Worm (Caenorhabditis elegans): ENCODE results near the gene clec-76.

Gene clec-76

DNA sequence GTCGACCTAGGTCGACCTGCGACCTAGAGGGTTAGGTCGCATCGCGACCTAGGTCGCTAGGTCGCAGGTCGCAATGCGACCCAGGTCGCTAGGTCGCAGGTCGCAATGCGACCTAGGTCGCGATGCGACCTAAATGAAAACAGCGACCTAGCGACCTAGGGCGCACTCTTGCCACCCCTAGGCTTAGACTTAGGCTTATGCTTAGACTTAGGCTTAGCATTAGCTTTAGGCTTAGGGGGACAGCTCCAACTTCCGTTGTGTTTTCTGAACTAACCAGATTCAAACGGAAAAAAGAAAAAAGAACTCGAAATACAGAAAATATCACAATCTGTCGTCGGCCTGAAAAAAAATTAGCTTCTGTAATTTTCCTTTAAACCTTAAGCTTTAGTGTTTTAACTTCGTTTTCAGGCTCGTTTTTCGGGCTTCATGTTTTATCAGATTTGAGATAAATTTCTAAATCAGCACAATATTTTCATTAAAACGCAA is 49.3 kb downstream of the clec-76 start (continued):
- TF ChIP-seq ccch-3 (GFP tag; optimal IDR thresholded peaks at IDR 0.05) (no peak), F10E7.11 (tag; optimal IDR thresholded peaks at IDR 0.05) (no peak), ama-1 (optimal IDR thresholded peaks at IDR 0.05) (no peak), ama-1 (GFP tag; optimal IDR thresholded peaks at IDR 0.05) (peak in 1 of 2 experiments; percentile 63), snpc-1.3 (tag; optimal IDR thresholded peaks at IDR 0.05; ENCODE audit: insufficient read depth) (no peak), F37B4.10 (GFP tag; IDR thresholded peaks at IDR 0.05) (no peak), zfh-2 (GFP tag; conservative IDR thresholded peaks at IDR 0.05) (0 out of 2 replicates have a peak, but pooled peaks have one; percentile 17), F39B2.1 (GFP tag; IDR thresholded peaks at IDR 0.05) (no peak), K11D2.4 (GFP tag; IDR thresholded peaks at IDR 0.05) (no peak), mcd-1 (GFP tag; IDR thresholded peaks at IDR 0.05) (peak; percentile 45), xnd-1 (tag; optimal IDR thresholded peaks at IDR 0.05) (no peak), zim-3 (tag; optimal IDR thresholded peaks at IDR 0.05) (no peak), hlh-26 (GFP tag; conservative IDR thresholded peaks at IDR 0.05) (no peak), C17E4.6 (GFP tag; IDR thresholded peaks at IDR 0.05) (no peak), madf-10 (tag; optimal IDR thresholded peaks at IDR 0.05) (no peak), aptf-2 (GFP tag; conservative IDR thresholded peaks at IDR 0.05) (no peak), B0261.1 (tag; optimal IDR thresholded peaks at IDR 0.05) (no peak), Y79H2A.3 (GFP tag; conservative IDR thresholded peaks at IDR 0.05) (no peak), hmg-1.2 (GFP tag; IDR thresholded peaks at IDR 0.05) (no peak), nfyb-1 (GFP tag; IDR thresholded peaks at IDR 0.05) (0 out of 2 replicates have a peak, but pooled peaks have one; percentile 46), athp-1 (tag; optimal IDR thresholded peaks at IDR 0.05) (no peak), ztf-28 (GFP tag; IDR thresholded peaks at IDR 0.05) (peak; percentile 9; the same call in 1 of the 2 replicates), sdz-38 (tag; optimal IDR thresholded peaks at IDR 0.05) (no peak), dpl-1 (GFP tag; optimal IDR thresholded peaks at IDR 0.05) (no peak), ztf-3 (GFP tag; optimal IDR thresholded peaks at IDR 0.05) (no peak), ceh-91 (GFP tag; IDR thresholded peaks at IDR 0.05) (no peak), cebp-1 (GFP tag; IDR thresholded peaks at IDR 0.05) (no peak), cebp-1 (tag; optimal IDR thresholded peaks at IDR 0.05) (peak; percentile 22), chd-7 (tag; optimal IDR thresholded peaks at IDR 0.05) (no peak), attf-3 (GFP tag; conservative IDR thresholded peaks at IDR 0.05) (no peak), F57C9.4 (tag; optimal IDR thresholded peaks at IDR 0.05) (no peak)

- TF ChIP-seq let-607 (tag; optimal IDR thresholded peaks at IDR 0.05) = no peak
- no peak for TF ChIP-seq hlh-12 (tag; optimal IDR thresholded peaks at IDR 0.05)
- no peak for TF ChIP-seq aptf-2 (GFP tag; conservative IDR thresholded peaks at IDR 0.05)
- TF ChIP-seq ceh-58 (GFP tag; IDR thresholded peaks at IDR 0.05) = no peak
Measured at ce11 chrIV:4015660-4016059, 50.6 kb downstream of the clec-76 start.

DNA sequence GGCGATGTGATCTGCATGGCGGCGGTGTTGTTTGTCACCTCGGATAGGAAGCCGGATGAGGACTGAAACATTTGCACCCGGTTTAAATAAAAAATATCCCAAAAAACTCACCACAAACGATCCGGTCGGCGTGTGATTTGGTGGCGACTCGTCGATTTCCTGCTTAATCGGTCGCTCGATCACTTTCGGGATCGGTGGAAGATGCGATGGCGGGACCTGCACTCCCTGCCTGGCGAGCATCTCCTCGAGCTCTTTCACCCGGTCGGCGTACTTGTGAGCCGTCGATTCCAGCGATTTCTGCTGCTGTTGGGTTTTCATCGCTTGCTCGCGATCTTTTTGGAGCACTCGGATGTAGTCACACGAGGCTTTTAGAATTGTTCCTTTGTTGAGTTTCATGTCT is 51.7 kb downstream of the clec-76 start:
- TF ChIP-seq egrh-3 (GFP tag; IDR thresholded peaks at IDR 0.05) = peak; percentile 43; the same call in 1 of the 2 replicates
- TF ChIP-seq madf-8 (GFP tag; conservative IDR thresholded peaks at IDR 0.05) = no peak
- no peak for TF ChIP-seq chd-7 (tag; optimal IDR thresholded peaks at IDR 0.05)
- peak; percentile 73 for TF ChIP-seq zfh-2 (GFP tag; conservative IDR thresholded peaks at IDR 0.05)
- 0 out of 2 replicates have a peak, but pooled peaks have one; percentile 38 for TF ChIP-seq nfyb-1 (GFP tag; IDR thresholded peaks at IDR 0.05)

Data from whole organism, young adult.